Worm (Caenorhabditis elegans) whole organism, L1 larva: ENCODE results near the gene sel-1.

Experiments used
- aly-2 ChIP-seq: fragments of 150-350 bp; optimal IDR thresholded peaks from 2 replicates; lab custom pipeline; 2014; ENCODE audit warnings: missing biosample characterization, missing genetic modification characterization
- fkh-10 ChIP-seq: sonication (generic microtip); optimal IDR thresholded peaks from 2 replicates; lab custom pipeline; 2017; ENCODE audit warnings: missing biosample characterization, missing genetic modification reagents, missing genetic modification characterization
- lin-39 ChIP-seq: fragments of 150-350 bp; optimal IDR thresholded peaks from 2 replicates; lab custom pipeline; 2014; ENCODE audit warnings: missing biosample characterization, missing genetic modification reagents, missing genetic modification characterization
- unc-62 ChIP-seq: fragments of 150-350 bp; optimal IDR thresholded peaks from 2 replicates; lab custom pipeline; 2014; ENCODE audit warnings: missing biosample characterization, missing genetic modification reagents, missing genetic modification characterization

ce11 chrV:12526758-12527157 is 33.8 kb upstream of the sel-1 start, which contains the start of gene F45D3.1:
- TF ChIP-seq fkh-10 (GFP tag; lab: Kevin White, UChicago) (no peak), aly-2 (no peak), lin-39 (tag; lab: Kevin White, UChicago) (no peak), unc-62 (no peak)
